Worm (Caenorhabditis elegans): ENCODE data around the gene EEED8.2.

EEED8.2 gene

ce11 chrII:5388786-5389421 is 27.6 kb upstream of the EEED8.2 start, which contains the start of gene rsp-4:
Gene rsp-4, minus strand, starts transcription at chrII:5388836.
- TF ChIP-seq T22C8.4 (GFP tag; IDR thresholded peaks at IDR 0.05) (no peak), tab-1 (GFP tag; IDR thresholded peaks at IDR 0.05) (no peak), klf-2 (GFP tag; conservative IDR thresholded peaks at IDR 0.05) (no peak), ref-1 (GFP tag; conservative IDR thresholded peaks at IDR 0.05) (no peak), cog-1 (tag; optimal IDR thresholded peaks at IDR 0.05) (no peak), ztf-29 (GFP tag; IDR thresholded peaks at IDR 0.05) (no peak), ztf-23 (GFP tag; IDR thresholded peaks at IDR 0.05) (no peak)

ce11 chrII:5389831-5390323 is 26.6 kb upstream of the EEED8.2 start, which contains the start of gene ndx-6:
Gene ndx-6, minus strand, starts transcription at chrII:5389881.
- TF ChIP-seq ztf-29 (GFP tag; IDR thresholded peaks at IDR 0.05) (no peak), ref-1 (GFP tag; conservative IDR thresholded peaks at IDR 0.05) (no peak), klf-2 (GFP tag; conservative IDR thresholded peaks at IDR 0.05) (no peak), tab-1 (GFP tag; IDR thresholded peaks at IDR 0.05) (0 out of 2 replicates have a peak, but pooled peaks have one; percentile 39), T22C8.4 (GFP tag; IDR thresholded peaks at IDR 0.05) (0 out of 2 replicates have a peak, but pooled peaks have one; percentile 10), med-1 (GFP tag; optimal IDR thresholded peaks at IDR 0.05; ENCODE audit: insufficient read depth) (no peak), flt-1 (GFP tag; IDR thresholded peaks at IDR 0.05) (peak; percentile 83), ztf-23 (GFP tag; IDR thresholded peaks at IDR 0.05) (peak; percentile 73), cog-1 (tag; optimal IDR thresholded peaks at IDR 0.05) (peak; percentile 46)

- TF ChIP-seq med-1 (GFP tag; optimal IDR thresholded peaks at IDR 0.05; ENCODE audit: insufficient read depth) (no peak), ztf-23 (GFP tag; IDR thresholded peaks at IDR 0.05) (no peak)
These were observed 25.1 kb upstream of the EEED8.2 start for ce11 chrII:5391447-5391846.

ce11 chrII:5393090-5393489 is 23.4 kb upstream of the EEED8.2 start, which contains the start of gene brap-2:
Gene brap-2, minus strand, starts transcription at chrII:5393190.
- no peak for TF ChIP-seq med-1 (GFP tag; optimal IDR thresholded peaks at IDR 0.05; ENCODE audit: insufficient read depth)
- TF ChIP-seq flt-1 (GFP tag; IDR thresholded peaks at IDR 0.05) = no peak
- no peak for TF ChIP-seq tab-1 (GFP tag; IDR thresholded peaks at IDR 0.05)
- TF ChIP-seq ztf-23 (GFP tag; IDR thresholded peaks at IDR 0.05) = no peak
- TF ChIP-seq ztf-29 (GFP tag; IDR thresholded peaks at IDR 0.05) = no peak
- TF ChIP-seq cog-1 (tag; optimal IDR thresholded peaks at IDR 0.05) = no peak
- no peak for TF ChIP-seq T22C8.4 (GFP tag; IDR thresholded peaks at IDR 0.05)
- TF ChIP-seq ref-1 (GFP tag; conservative IDR thresholded peaks at IDR 0.05) = no peak
- TF ChIP-seq klf-2 (GFP tag; conservative IDR thresholded peaks at IDR 0.05) = no peak

ce11 chrII:5395594-5395993 is 20.9 kb upstream of the EEED8.2 start, which contains the start of gene pink-1:
Gene pink-1, minus strand, starts transcription at chrII:5395694.
- no peak for TF ChIP-seq ztf-23 (GFP tag; IDR thresholded peaks at IDR 0.05)
- TF ChIP-seq ref-1 (GFP tag; conservative IDR thresholded peaks at IDR 0.05) = no peak
- TF ChIP-seq cog-1 (tag; optimal IDR thresholded peaks at IDR 0.05) = no peak
- TF ChIP-seq ztf-29 (GFP tag; IDR thresholded peaks at IDR 0.05) = no peak
- TF ChIP-seq flt-1 (GFP tag; IDR thresholded peaks at IDR 0.05) = no peak

- TF ChIP-seq T22C8.4 (GFP tag; IDR thresholded peaks at IDR 0.05) (no peak), ztf-29 (GFP tag; IDR thresholded peaks at IDR 0.05) (no peak)
These were observed 17.7 kb upstream of the EEED8.2 start, which contains the start of gene fbxl-3 for ce11 chrII:5398779-5399178. Gene fbxl-3, minus strand, starts transcription at chrII:5398902.

ce11 chrII:5399201-5399600 is 17.3 kb upstream of the EEED8.2 start, which contains the start of gene mog-5:
Gene mog-5, plus strand, starts transcription at chrII:5399538.
- TF ChIP-seq ztf-29 (GFP tag; IDR thresholded peaks at IDR 0.05) = peak; percentile 87
- TF ChIP-seq klf-2 (GFP tag; conservative IDR thresholded peaks at IDR 0.05) = no peak; the same call in 1 of the 2 replicates
- peak; percentile 8 for TF ChIP-seq cog-1 (tag; optimal IDR thresholded peaks at IDR 0.05)
- 0 out of 2 replicates have a peak, but pooled peaks have one; percentile 58 for TF ChIP-seq tab-1 (GFP tag; IDR thresholded peaks at IDR 0.05)
- peak; percentile 68; the same call in 1 of the 2 replicates for TF ChIP-seq ztf-23 (GFP tag; IDR thresholded peaks at IDR 0.05)
- peak; percentile 64 for TF ChIP-seq med-1 (GFP tag; optimal IDR thresholded peaks at IDR 0.05; ENCODE audit: insufficient read depth)
- 0 out of 2 replicates have a peak, but pooled peaks have one; percentile 29 for TF ChIP-seq flt-1 (GFP tag; IDR thresholded peaks at IDR 0.05)
- no peak for TF ChIP-seq ref-1 (GFP tag; conservative IDR thresholded peaks at IDR 0.05)
- TF ChIP-seq T22C8.4 (GFP tag; IDR thresholded peaks at IDR 0.05) = no peak

- TF ChIP-seq tab-1 (GFP tag; IDR thresholded peaks at IDR 0.05) = no peak
- TF ChIP-seq med-1 (GFP tag; optimal IDR thresholded peaks at IDR 0.05; ENCODE audit: insufficient read depth) = no peak
- TF ChIP-seq klf-2 (GFP tag; conservative IDR thresholded peaks at IDR 0.05) = no peak
- TF ChIP-seq ref-1 (GFP tag; conservative IDR thresholded peaks at IDR 0.05) = no peak
- TF ChIP-seq cog-1 (tag; optimal IDR thresholded peaks at IDR 0.05) = no peak
- no peak for TF ChIP-seq ztf-23 (GFP tag; IDR thresholded peaks at IDR 0.05)
- no peak for TF ChIP-seq T22C8.4 (GFP tag; IDR thresholded peaks at IDR 0.05)
- TF ChIP-seq flt-1 (GFP tag; IDR thresholded peaks at IDR 0.05) = no peak
- no peak for TF ChIP-seq ztf-29 (GFP tag; IDR thresholded peaks at IDR 0.05)
These were observed 9.0 kb upstream of the EEED8.2 start, which contains the start of gene clec-141 for ce11 chrII:5407548-5407947. Gene clec-141, minus strand, starts transcription at chrII:5407648.

- no peak for TF ChIP-seq ztf-29 (GFP tag; IDR thresholded peaks at IDR 0.05)
- TF ChIP-seq T22C8.4 (GFP tag; IDR thresholded peaks at IDR 0.05) = no peak
- no peak for TF ChIP-seq ref-1 (GFP tag; conservative IDR thresholded peaks at IDR 0.05)
- no peak for TF ChIP-seq tab-1 (GFP tag; IDR thresholded peaks at IDR 0.05)
- no peak for TF ChIP-seq flt-1 (GFP tag; IDR thresholded peaks at IDR 0.05)
These were observed 7.6 kb upstream of the EEED8.2 start, which contains the start of the genes EEED8.12 and EEED8.4 for ce11 chrII:5408924-5409323. Gene EEED8.12, minus strand, starts transcription at chrII:5409024. Gene EEED8.4, plus strand, starts transcription at chrII:5409319.

ce11 chrII:5412467-5412866 is 4.0 kb upstream of the EEED8.2 start, which contains the start of the genes EEED8.13 and EEED8.18:
Gene EEED8.13, minus strand, starts transcription at chrII:5412567.
Gene EEED8.18, minus strand, starts transcription at chrII:5412610.
- TF ChIP-seq med-1 (GFP tag; optimal IDR thresholded peaks at IDR 0.05; ENCODE audit: insufficient read depth) = no peak

Measured in whole organism, midembryonic.